Worm (Caenorhabditis elegans) whole organism, midembryonic: ENCODE measurements around the gene B0001.8.
A peak's percentile ranks its signal among the peaks of the same experiment; 100 is the strongest.

Experiments
- T22C8.4 ChIP-seq: fragments of 200-800 bp; sonication (Bioruptor generic); IDR thresholded peaks from 2 replicates; pipeline ENCODE4 v1.3.6; 2022; ENCODE audit warnings: missing genetic modification characterization, missing compliant biosample characterization
- cog-1 ChIP-seq: sonication (generic microtip); optimal IDR thresholded peaks from 2 replicates; lab custom pipeline; 2016; ENCODE audit warnings: missing genetic modification characterization, missing compliant biosample characterization
- flt-1 ChIP-seq: fragments of 200-800 bp; sonication (Bioruptor generic); IDR thresholded peaks from 2 replicates; pipeline ENCODE4 v1.3.6; 2022; ENCODE audit warnings: missing genetic modification characterization, missing compliant biosample characterization
- klf-2 ChIP-seq: fragments of 200-800 bp; sonication (Bioruptor generic); conservative IDR thresholded peaks from 2 replicates; pipeline ENCODE4 v1.3.6; 2022; ENCODE audit warnings: missing genetic modification reagents, missing genetic modification characterization, missing compliant biosample characterization
- med-1 ChIP-seq: sonication (generic microtip); optimal IDR thresholded peaks from 2 replicates; lab custom pipeline; 2017; ENCODE audit warnings: missing genetic modification characterization, mild to moderate bottlenecking, missing compliant biosample characterization, antibody characterized with exemption, missing genetic modification reagents; ENCODE audit not compliant: insufficient read depth
- ref-1 ChIP-seq: fragments of 200-800 bp; sonication (Bioruptor generic); conservative IDR thresholded peaks from 2 replicates; pipeline ENCODE4 v1.3.6; 2022; ENCODE audit warnings: missing genetic modification reagents, missing genetic modification characterization, missing compliant biosample characterization
- tab-1 ChIP-seq: fragments of 200-800 bp; sonication (Bioruptor generic); IDR thresholded peaks from 2 replicates; pipeline ENCODE4 v1.3.6; 2022; ENCODE audit warnings: missing genetic modification characterization, missing compliant biosample characterization
- ztf-23 ChIP-seq: fragments of 200-800 bp; sonication (Bioruptor generic); IDR thresholded peaks from 2 replicates; pipeline ENCODE4 v1.3.6; 2022; ENCODE audit warnings: missing genetic modification reagents, missing genetic modification characterization, missing compliant biosample characterization
- ztf-29 ChIP-seq: fragments of 200-800 bp; sonication (Bioruptor generic); IDR thresholded peaks from 2 replicates; pipeline ENCODE4 v1.3.6; 2022; ENCODE audit warnings: missing genetic modification reagents, missing genetic modification characterization, missing compliant biosample characterization

B0001.8 gene

DNA sequence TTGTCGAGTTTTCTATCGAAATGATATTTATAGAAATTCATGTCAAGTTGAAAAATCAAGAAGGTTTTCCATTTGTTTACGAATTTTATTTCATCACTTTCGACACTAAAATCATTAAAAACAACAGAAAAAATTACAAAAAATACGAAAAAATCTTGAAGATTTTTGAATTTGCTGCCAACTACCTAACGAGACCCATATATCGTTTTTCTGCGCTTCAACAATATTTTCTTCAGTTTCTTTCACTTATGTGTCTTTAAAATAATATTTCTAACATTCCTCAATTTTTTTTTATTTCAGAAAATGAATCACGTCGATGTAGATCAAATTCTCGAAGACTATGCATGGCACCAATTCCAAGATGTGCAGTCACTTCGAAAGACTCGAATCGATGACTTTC, 11.7 kb downstream of the B0001.8 start, which contains the start of gene lin-24:
Gene lin-24, plus strand, starts transcription at position 301 of the 400 bp plus-strand sequence.
- TF ChIP-seq cog-1 (no peak), flt-1 (GFP tag; lab: Robert Waterston, UW) (no peak), ztf-23 (GFP tag; lab: Robert Waterston, UW) (no peak), T22C8.4 (GFP tag; lab: Robert Waterston, UW) (no peak), ztf-29 (GFP tag; lab: Robert Waterston, UW) (no peak), ref-1 (GFP tag; lab: Robert Waterston, UW) (no peak), klf-2 (GFP tag; lab: Robert Waterston, UW) (no peak), med-1 (GFP tag; lab: Kevin White, UChicago) (no peak), tab-1 (no peak)

DNA sequence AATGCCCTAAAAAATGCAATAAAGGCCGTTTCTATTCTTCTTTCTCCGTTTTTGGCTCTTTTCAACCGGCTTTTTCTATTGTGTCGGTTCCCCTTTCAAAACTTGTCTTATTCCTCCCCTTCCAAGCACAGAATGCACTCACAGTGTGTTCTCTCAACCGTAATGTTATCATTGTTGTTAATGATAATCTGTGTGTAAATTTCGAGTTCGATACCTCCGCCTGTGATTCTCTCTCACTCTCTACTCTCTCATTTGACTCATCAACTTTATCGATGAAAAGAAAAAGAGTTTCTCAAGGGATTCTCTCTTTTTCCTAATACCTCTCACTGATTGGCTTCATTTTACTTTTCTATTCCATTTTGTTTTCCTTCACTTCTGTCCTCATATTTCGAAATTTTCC, 12.2 kb downstream of the B0001.8 start:
- TF ChIP-seq cog-1 (no peak), T22C8.4 (GFP tag; lab: Robert Waterston, UW) (no peak), ztf-29 (GFP tag; lab: Robert Waterston, UW) (no peak), med-1 (GFP tag; lab: Kevin White, UChicago) (no peak), flt-1 (GFP tag; lab: Robert Waterston, UW) (no peak), klf-2 (GFP tag; lab: Robert Waterston, UW) (no peak), ztf-23 (GFP tag; lab: Robert Waterston, UW) (no peak), tab-1 (no peak), ref-1 (GFP tag; lab: Robert Waterston, UW) (no peak)

DNA sequence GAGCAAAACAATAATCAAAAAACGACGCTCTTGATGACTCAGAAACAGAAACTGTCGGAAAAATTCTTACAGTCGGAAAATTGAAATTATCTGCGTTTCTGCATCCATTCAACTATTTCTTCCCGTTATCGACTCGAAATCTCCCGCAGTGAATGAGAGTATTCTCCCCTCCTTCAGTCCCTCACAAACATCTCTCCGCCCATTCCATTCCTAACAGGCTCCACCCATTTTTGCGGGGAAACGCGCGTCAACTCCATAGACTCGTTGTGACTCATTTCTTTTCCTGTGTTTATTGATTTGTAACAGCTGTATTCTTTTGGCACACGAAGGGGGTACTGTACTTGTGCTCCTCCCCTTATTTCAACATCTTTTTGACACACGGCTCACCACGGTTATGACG, 13.0 kb downstream of the B0001.8 start:
- TF ChIP-seq klf-2 (GFP tag; lab: Robert Waterston, UW) (no peak), tab-1 (no peak), med-1 (GFP tag; lab: Kevin White, UChicago) (no peak), ztf-23 (GFP tag; lab: Robert Waterston, UW) (no peak), flt-1 (GFP tag; lab: Robert Waterston, UW) (no peak), cog-1 (no peak), ref-1 (GFP tag; lab: Robert Waterston, UW) (no peak), T22C8.4 (GFP tag; lab: Robert Waterston, UW) (no peak)

DNA sequence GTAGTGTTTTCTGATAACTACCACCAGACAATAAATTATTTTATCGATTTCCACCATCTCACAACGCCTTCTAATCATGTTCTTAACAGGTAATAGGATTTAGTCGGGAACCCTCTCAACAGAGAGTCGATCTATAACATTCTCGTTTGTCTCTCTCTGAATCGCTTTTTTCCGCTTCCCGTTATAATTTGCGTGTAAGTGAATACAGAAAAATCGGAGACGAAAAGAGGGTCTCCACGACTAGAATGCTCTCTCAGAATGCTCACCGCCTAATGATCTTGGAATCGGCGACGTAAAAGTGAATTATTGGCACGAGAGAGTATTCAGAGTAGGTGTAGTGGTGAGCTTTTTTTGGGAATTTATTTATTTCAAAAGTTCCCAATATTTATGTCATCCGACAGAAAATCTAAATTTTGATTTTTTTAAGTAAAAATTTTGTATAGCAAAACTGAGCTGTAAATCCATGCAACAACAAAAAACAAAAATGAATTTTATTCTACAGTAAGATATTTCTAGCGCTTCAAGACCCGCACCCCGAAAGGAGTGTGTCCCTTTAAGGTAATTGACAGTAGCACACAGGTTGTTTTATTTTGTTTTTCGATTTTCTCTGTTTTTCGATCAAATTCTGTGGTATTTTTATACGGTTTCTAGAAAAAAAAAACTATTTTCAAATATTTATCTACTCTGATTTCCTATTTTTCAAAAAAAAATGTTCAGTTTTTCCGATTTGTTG, 14.0 kb downstream of the B0001.8 start:
- TF ChIP-seq cog-1 (no peak), klf-2 (GFP tag; lab: Robert Waterston, UW) (no peak), flt-1 (GFP tag; lab: Robert Waterston, UW) (no peak), T22C8.4 (GFP tag; lab: Robert Waterston, UW) (no peak), ztf-23 (GFP tag; lab: Robert Waterston, UW) (no peak), tab-1 (no peak), ztf-29 (GFP tag; lab: Robert Waterston, UW) (no peak), med-1 (GFP tag; lab: Kevin White, UChicago) (no peak), ref-1 (GFP tag; lab: Robert Waterston, UW) (no peak)

DNA sequence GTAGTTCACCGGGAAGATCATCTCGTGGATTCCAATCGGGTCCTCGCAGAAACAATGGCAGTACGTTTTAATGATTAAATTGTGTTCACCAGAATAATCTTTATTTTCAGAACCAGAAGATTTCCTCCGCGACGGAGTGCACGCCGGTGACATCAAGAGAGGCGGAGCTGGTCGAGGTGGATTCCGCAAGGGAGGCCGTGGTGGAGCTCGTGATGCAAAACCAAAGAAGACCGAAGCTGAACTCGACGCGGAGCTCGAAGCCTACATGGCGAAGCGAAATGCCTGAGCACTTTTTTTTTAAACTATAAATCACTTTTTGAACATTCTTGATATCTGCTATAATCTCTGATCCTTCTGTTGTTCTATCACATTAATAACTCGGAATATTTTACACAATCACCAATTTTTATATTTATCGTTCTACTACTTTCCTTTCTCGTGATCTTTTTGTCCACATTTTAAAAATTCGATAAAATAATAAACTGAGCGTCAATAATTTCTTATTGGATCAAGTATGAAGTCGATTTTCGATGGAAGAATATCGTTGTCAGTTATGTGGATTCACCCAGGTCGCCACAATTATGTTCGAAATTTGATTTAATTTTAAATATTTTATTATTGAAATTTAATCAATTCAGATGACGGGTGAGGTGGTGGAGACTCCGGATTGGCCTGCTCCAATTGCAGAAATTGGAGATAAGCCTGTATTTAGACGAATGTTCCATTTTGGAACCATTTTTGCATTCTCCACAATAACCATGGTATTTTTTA, 16.4 kb downstream of the B0001.8 start, which contains the start of gene dhhc-6:
Gene dhhc-6, plus strand, starts transcription at position 639 of the 771 bp plus-strand sequence.
- TF ChIP-seq med-1 (GFP tag; lab: Kevin White, UChicago) (no peak), flt-1 (GFP tag; lab: Robert Waterston, UW) (0 out of 2 replicates have a peak, but pooled peaks have one; percentile 11), T22C8.4 (GFP tag; lab: Robert Waterston, UW) (no peak), ref-1 (GFP tag; lab: Robert Waterston, UW) (no peak), ztf-29 (GFP tag; lab: Robert Waterston, UW) (no peak), tab-1 (no peak), ztf-23 (GFP tag; lab: Robert Waterston, UW) (no peak)

DNA sequence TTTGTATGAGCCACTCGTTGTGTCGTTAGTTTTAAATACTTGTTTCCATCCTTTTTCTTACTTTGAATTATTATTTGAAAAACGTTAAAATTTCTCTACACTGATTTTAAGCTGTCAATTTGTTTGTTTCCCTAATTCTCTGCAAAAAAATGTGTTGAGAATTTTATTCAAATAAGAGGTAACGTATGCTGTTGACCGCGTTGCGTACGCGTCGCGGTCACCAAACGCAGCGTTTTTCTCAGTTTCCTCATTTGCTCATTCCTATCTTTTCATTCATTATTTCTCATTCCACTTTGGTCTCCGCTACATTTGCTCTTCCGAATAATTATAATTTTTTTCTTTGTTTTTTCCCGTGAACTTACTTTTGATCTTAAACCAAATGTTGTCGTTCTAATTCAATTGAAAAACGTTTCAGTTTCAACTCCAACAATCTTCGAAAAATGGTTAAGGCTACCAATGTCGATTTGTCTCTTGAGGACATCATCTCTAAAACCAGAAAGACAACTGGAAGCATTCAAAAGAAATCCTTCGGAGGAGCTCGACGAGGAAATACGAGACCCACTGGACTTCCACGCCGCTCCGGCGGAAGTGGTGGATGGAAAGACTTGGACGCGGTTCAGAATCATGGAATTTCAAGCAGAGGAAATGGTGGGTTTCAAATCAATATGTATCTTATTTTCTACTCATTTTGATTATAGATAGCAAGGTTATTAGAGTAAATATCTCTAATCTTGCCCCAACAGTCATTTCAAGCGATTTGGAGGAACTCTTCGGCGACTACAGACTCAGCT, 17.8 kb downstream of the B0001.8 start, which contains the start of gene aly-3:
Gene aly-3, plus strand, starts transcription at position 409 of the 791 bp plus-strand sequence.
- TF ChIP-seq klf-2 (GFP tag; lab: Robert Waterston, UW) (no peak), flt-1 (GFP tag; lab: Robert Waterston, UW) (no peak), T22C8.4 (GFP tag; lab: Robert Waterston, UW) (no peak), ztf-29 (GFP tag; lab: Robert Waterston, UW) (no peak), ztf-23 (GFP tag; lab: Robert Waterston, UW) (no peak), cog-1 (no peak), med-1 (GFP tag; lab: Kevin White, UChicago) (no peak), tab-1 (no peak), ref-1 (GFP tag; lab: Robert Waterston, UW) (no peak)

DNA sequence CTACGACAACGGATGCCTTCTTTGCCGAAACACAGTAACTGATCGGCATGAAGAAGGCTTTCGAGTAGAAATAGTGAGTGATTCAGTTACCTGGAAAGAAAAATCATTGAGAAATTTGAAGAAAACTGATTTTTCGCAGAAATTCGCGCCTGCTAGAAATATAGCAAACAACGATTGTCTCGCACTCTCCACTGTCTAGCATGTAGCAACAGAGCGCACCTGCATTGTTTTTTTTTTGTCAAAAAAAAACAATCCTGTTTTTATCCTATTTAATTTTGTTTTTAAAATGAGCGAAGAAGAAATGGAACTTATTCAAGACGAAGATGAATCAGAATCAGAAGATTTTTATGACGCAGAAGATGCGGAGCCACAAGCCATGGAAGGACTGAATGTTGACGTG, 19.8 kb downstream of the B0001.8 start, which contains the start of the genes ddb-1 and M18.6:
Gene ddb-1, minus strand, starts transcription at position 90 of the 400 bp plus-strand sequence.
Gene M18.6, plus strand, starts transcription at position 235 of the 400 bp plus-strand sequence.
- TF ChIP-seq med-1 (GFP tag; lab: Kevin White, UChicago) (no peak), klf-2 (GFP tag; lab: Robert Waterston, UW) (no peak), ztf-29 (GFP tag; lab: Robert Waterston, UW) (no peak), cog-1 (no peak), ref-1 (GFP tag; lab: Robert Waterston, UW) (no peak)

DNA sequence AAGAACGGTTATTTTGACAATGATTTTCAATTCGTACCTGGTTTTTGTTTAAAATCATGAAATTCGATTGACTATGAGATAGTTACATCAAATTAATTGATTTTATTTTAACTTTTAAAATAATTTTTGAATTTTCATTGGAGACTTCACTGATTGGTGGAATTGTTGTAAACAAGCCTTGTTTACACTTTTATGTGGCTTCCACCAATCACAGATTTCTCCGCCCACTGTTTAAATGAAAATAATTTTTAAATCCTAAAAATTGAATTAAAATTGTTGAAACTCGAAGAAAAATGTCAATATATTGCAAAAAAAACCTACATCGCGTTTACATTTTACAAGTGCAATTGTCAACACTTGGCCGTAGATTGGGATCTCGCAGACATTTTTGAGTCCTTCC, 20.3 kb downstream of the B0001.8 start:
- TF ChIP-seq med-1 (GFP tag; lab: Kevin White, UChicago) (no peak), flt-1 (GFP tag; lab: Robert Waterston, UW) (no peak), tab-1 (no peak), ztf-29 (GFP tag; lab: Robert Waterston, UW) (no peak), cog-1 (no peak), ztf-23 (GFP tag; lab: Robert Waterston, UW) (no peak), ref-1 (GFP tag; lab: Robert Waterston, UW) (no peak), klf-2 (GFP tag; lab: Robert Waterston, UW) (no peak), T22C8.4 (GFP tag; lab: Robert Waterston, UW) (no peak)
